Worm (Caenorhabditis elegans) whole organism, L2 larva: ENCODE data around the gene nhr-238.

Experiments used
- C34F6.9 ChIP-seq: fragments of 150-350 bp; optimal IDR thresholded peaks from 2 replicates; lab custom pipeline; 2014; ENCODE audit warnings: missing biosample characterization, missing genetic modification characterization
- F13H6.1 ChIP-seq: sonication (generic microtip); optimal IDR thresholded peaks from 2 replicates; lab custom pipeline; 2016; ENCODE audit warnings: missing genetic modification characterization, missing compliant biosample characterization
- Y55F3AM.14 ChIP-seq: fragments of 200-800 bp; sonication (Bioruptor generic); optimal IDR thresholded peaks from 2 replicates; lab custom pipeline; 2018; ENCODE audit warnings: mild to moderate bottlenecking, missing genetic modification characterization, missing compliant biosample characterization
- ZK546.5 ChIP-seq: sonication (generic microtip); optimal IDR thresholded peaks from 2 replicates; lab custom pipeline; 2017; ENCODE audit warnings: missing biosample characterization, missing genetic modification characterization
- alr-1 ChIP-seq: fragments of 150-350 bp; optimal IDR thresholded peaks from 2 replicates; lab custom pipeline; 2014; ENCODE audit warnings: missing biosample characterization, missing genetic modification characterization
- ama-1 ChIP-seq: fragments of 150-350 bp; optimal IDR thresholded peaks from 2 replicates; lab custom pipeline; 2018; ENCODE audit warnings: inconsistent platforms
- blmp-1 ChIP-seq: sonication (generic microtip); optimal IDR thresholded peaks from 2 replicates; lab custom pipeline; 2017; ENCODE audit warnings: missing genetic modification characterization, mild to moderate bottlenecking, missing compliant biosample characterization, antibody characterized with exemption, moderate library complexity; ENCODE audit not compliant: insufficient read depth
- ceh-82 ChIP-seq: fragments of 150-350 bp; optimal IDR thresholded peaks from 2 replicates; lab custom pipeline; 2014; ENCODE audit warnings: missing biosample characterization, missing genetic modification characterization
- crh-2 ChIP-seq: sonication (generic microtip); optimal IDR thresholded peaks from 2 replicates; lab custom pipeline; 2017; ENCODE audit warnings: missing biosample characterization, missing genetic modification characterization
- dmd-4 ChIP-seq: sonication (generic microtip); optimal IDR thresholded peaks from 2 replicates; lab custom pipeline; 2017; ENCODE audit warnings: missing biosample characterization, missing genetic modification characterization
- egl-27 ChIP-seq: sonication (generic microtip); optimal IDR thresholded peaks from 3 replicates; lab custom pipeline; 2017; ENCODE audit warnings: missing biosample characterization, missing genetic modification reagents, missing genetic modification characterization
- elt-1 ChIP-seq: fragments of 150-350 bp; optimal IDR thresholded peaks from 2 replicates; lab custom pipeline; 2014; ENCODE audit warnings: missing biosample characterization, missing genetic modification characterization
- elt-3 ChIP-seq: sonication (generic microtip); optimal IDR thresholded peaks from 2 replicates; lab custom pipeline; 2017; ENCODE audit warnings: missing biosample characterization, missing genetic modification characterization
- fos-1 ChIP-seq: fragments of 150-350 bp; optimal IDR thresholded peaks from 2 replicates; lab custom pipeline; 2014; ENCODE audit warnings: missing biosample characterization, missing genetic modification characterization
- gmeb-1 ChIP-seq: fragments of 150-350 bp; optimal IDR thresholded peaks from 2 replicates; lab custom pipeline; 2014; ENCODE audit warnings: missing biosample characterization, missing genetic modification characterization
- lin-39 ChIP-seq: fragments of 150-350 bp; optimal IDR thresholded peaks from 2 replicates; lab custom pipeline; 2014; ENCODE audit warnings: missing biosample characterization, missing genetic modification reagents, missing genetic modification characterization
- lsy-2 ChIP-seq, 2 experiments: fragments of 150-350 bp in 1 of 2; sonication (generic microtip) in 1 of 2; optimal IDR thresholded peaks; 2 replicates each; lab custom pipeline; 2014 to 2017; ENCODE audit warnings: missing biosample characterization in 2 of 2, missing genetic modification characterization in 2 of 2
- mab-5 ChIP-seq: fragments of 150-350 bp; optimal IDR thresholded peaks from 2 replicates; lab custom pipeline; 2014; ENCODE audit warnings: missing biosample characterization, missing genetic modification characterization
- mbf-1 ChIP-seq: sonication (generic microtip); optimal IDR thresholded peaks from 2 replicates; lab custom pipeline; 2017; ENCODE audit warnings: missing biosample characterization, missing genetic modification characterization
- nhr-10 ChIP-seq: sonication (generic microtip); optimal IDR thresholded peaks from 2 replicates; lab custom pipeline; 2017; ENCODE audit warnings: missing biosample characterization, missing genetic modification characterization
- nhr-11 ChIP-seq: fragments of 150-350 bp; optimal IDR thresholded peaks from 2 replicates; lab custom pipeline; 2014; ENCODE audit warnings: missing biosample characterization, missing genetic modification characterization
- nhr-12 ChIP-seq: fragments of 150-350 bp; optimal IDR thresholded peaks from 2 replicates; lab custom pipeline; 2014; ENCODE audit warnings: missing biosample characterization, missing genetic modification characterization
- nhr-129 ChIP-seq: fragments of 150-350 bp; optimal IDR thresholded peaks from 2 replicates; lab custom pipeline; 2014; ENCODE audit warnings: missing biosample characterization, missing genetic modification characterization
- nhr-23 ChIP-seq: fragments of 150-350 bp; optimal IDR thresholded peaks from 2 replicates; lab custom pipeline; 2014; ENCODE audit warnings: missing biosample characterization, missing genetic modification reagents, missing genetic modification characterization
- nhr-237 ChIP-seq: fragments of 150-350 bp; optimal IDR thresholded peaks from 2 replicates; lab custom pipeline; 2014; ENCODE audit warnings: missing biosample characterization, missing genetic modification characterization
- nhr-25 ChIP-seq: fragments of 150-350 bp; sonication (generic microtip); optimal IDR thresholded peaks from 3 replicates; lab custom pipeline; 2014; ENCODE audit warnings: missing biosample characterization, missing genetic modification characterization
- nhr-77 ChIP-seq: fragments of 150-350 bp; optimal IDR thresholded peaks from 2 replicates; lab custom pipeline; 2014; ENCODE audit warnings: missing biosample characterization, missing genetic modification characterization
- peb-1 ChIP-seq: fragments of 150-350 bp; optimal IDR thresholded peaks from 2 replicates; lab custom pipeline; 2014; ENCODE audit warnings: missing biosample characterization, missing genetic modification characterization
- sem-4 ChIP-seq: fragments of 150-350 bp; optimal IDR thresholded peaks from 2 replicates; lab custom pipeline; 2014; ENCODE audit warnings: missing biosample characterization, missing genetic modification reagents, missing genetic modification characterization
- sma-3 ChIP-seq: sonication (generic microtip); optimal IDR thresholded peaks from 2 replicates; lab custom pipeline; 2016; ENCODE audit warnings: missing genetic modification reagents, missing genetic modification characterization, missing compliant biosample characterization
- sma-9 ChIP-seq, 2 experiments: fragments of 150-350 bp in 1 of 2; sonication (generic microtip) in 1 of 2; optimal IDR thresholded peaks; 2 replicates each; lab custom pipeline; 2014 to 2016; ENCODE audit warnings: missing genetic modification characterization in 2 of 2, mild to moderate bottlenecking in 1 of 2, missing biosample characterization in 1 of 2, missing compliant biosample characterization in 1 of 2, missing genetic modification reagents in 1 of 2, moderate library complexity in 1 of 2
- snpc-4 ChIP-seq: fragments of 150-350 bp; optimal IDR thresholded peaks from 2 replicates; lab custom pipeline; 2014; ENCODE audit warnings: missing biosample characterization, missing genetic modification characterization
- unc-39 ChIP-seq: fragments of 150-350 bp; optimal IDR thresholded peaks from 2 replicates; lab custom pipeline; 2014; ENCODE audit warnings: missing biosample characterization, missing genetic modification characterization
- unc-55 ChIP-seq: fragments of 150-350 bp; sonication (generic microtip); optimal IDR thresholded peaks from 3 replicates; lab custom pipeline; 2014; ENCODE audit warnings: missing biosample characterization, missing genetic modification reagents, missing genetic modification characterization
- unc-62 ChIP-seq: fragments of 150-350 bp; optimal IDR thresholded peaks from 2 replicates; lab custom pipeline; 2014; ENCODE audit warnings: missing biosample characterization, missing genetic modification reagents, missing genetic modification characterization
- zag-1 ChIP-seq: fragments of 150-350 bp; optimal IDR thresholded peaks from 2 replicates; lab custom pipeline; 2014; ENCODE audit warnings: missing biosample characterization, missing genetic modification characterization
- ztf-11 ChIP-seq: sonication (generic microtip); optimal IDR thresholded peaks from 2 replicates; lab custom pipeline; 2017; ENCODE audit warnings: missing biosample characterization, missing genetic modification characterization

The nhr-238 gene

ce11 chrV:1635859-1636258 is 6.6 kb upstream of the nhr-238 start, which contains the start of gene str-222:
str-222 (plus strand) TSS chrV:1636159.
- no peak for TF ChIP-seq unc-39
- TF ChIP-seq alr-1 = no peak
- TF ChIP-seq mbf-1 (tag; lab: Kevin White, UChicago) = no peak
- TF ChIP-seq unc-55 (GFP tag; lab: Kevin White, UChicago) = no peak
- no peak for TF ChIP-seq ceh-82 (tag; lab: Kevin White, UChicago)
- TF ChIP-seq nhr-237 (tag; lab: Kevin White, UChicago) = no peak
- no peak for TF ChIP-seq unc-62 (GFP tag; lab: Kevin White, UChicago)
- TF ChIP-seq F13H6.1 (tag; lab: Kevin White, UChicago) = no peak
- no peak for TF ChIP-seq gmeb-1 (tag; lab: Kevin White, UChicago)
- TF ChIP-seq Y55F3AM.14 (GFP tag; lab: Kevin White, UChicago) = no peak
- TF ChIP-seq elt-3 (tag; lab: Kevin White, UChicago) = no peak
- no peak for TF ChIP-seq nhr-129 (tag; lab: Kevin White, UChicago)
- no peak for TF ChIP-seq ama-1 (lab: Kevin White, UChicago)
- no peak for TF ChIP-seq elt-1 (tag; lab: Kevin White, UChicago)
- TF ChIP-seq nhr-11 (tag; lab: Kevin White, UChicago) = no peak
- no peak for TF ChIP-seq sma-9 (GFP tag; optimal IDR thresholded peaks at IDR 0.05; lab: Kevin White, UChicago)
- no peak for TF ChIP-seq sma-9 (tag; optimal IDR thresholded peaks at IDR 0.05; lab: Kevin White, UChicago)
- TF ChIP-seq nhr-77 (tag; lab: Kevin White, UChicago) = no peak
- no peak for TF ChIP-seq blmp-1 (tag; lab: Kevin White, UChicago)
- TF ChIP-seq ZK546.5 (tag; lab: Kevin White, UChicago) = no peak
- TF ChIP-seq sem-4 (tag; lab: Kevin White, UChicago) = no peak
- TF ChIP-seq, all 48 proteins: peak for 0

DNA sequence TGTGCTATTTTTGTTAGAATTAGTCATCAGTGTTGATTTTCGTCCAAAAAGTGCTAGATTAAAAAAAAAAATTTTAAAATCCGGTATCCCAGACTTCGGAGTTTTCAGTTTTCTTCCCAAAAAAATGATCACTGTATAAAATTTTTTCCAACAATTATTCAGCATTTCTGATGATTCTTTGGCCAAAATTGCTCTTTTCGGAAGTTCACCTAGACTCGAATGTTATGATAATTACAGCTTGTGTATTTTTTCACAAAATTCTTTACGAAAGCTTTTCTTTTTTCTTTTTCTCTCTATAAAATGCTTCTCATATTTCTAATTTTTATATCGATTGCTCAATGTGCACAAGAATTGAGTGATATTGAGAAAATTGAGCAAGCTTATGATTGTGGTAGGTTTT is 2.5 kb upstream of the nhr-238 start, which contains the start of gene irld-17:
irld-17 (plus strand) TSS at position 301 of the 400 bp plus-strand sequence.
- TF ChIP-seq fos-1 (tag; lab: Kevin White, UChicago) (no peak), nhr-23 (tag; lab: Kevin White, UChicago) (no peak), peb-1 (tag; lab: Kevin White, UChicago) (no peak), lin-39 (tag; lab: Kevin White, UChicago) (no peak), ceh-82 (tag; lab: Kevin White, UChicago) (no peak), zag-1 (tag; lab: Kevin White, UChicago) (no peak), F13H6.1 (tag; lab: Kevin White, UChicago) (no peak), ztf-11 (tag; lab: Kevin White, UChicago) (no peak), dmd-4 (no peak), nhr-25 (no peak), egl-27 (no peak), lsy-2 (tag; optimal IDR thresholded peaks at IDR 0.05; lab: Kevin White, UChicago) (no peak), nhr-237 (tag; lab: Kevin White, UChicago) (no peak), ZK546.5 (tag; lab: Kevin White, UChicago) (no peak), sma-9 (GFP tag; optimal IDR thresholded peaks at IDR 0.05; lab: Kevin White, UChicago) (no peak), sma-9 (tag; optimal IDR thresholded peaks at IDR 0.05; lab: Kevin White, UChicago) (no peak)

- TF ChIP-seq unc-55 (GFP tag; lab: Kevin White, UChicago) = no peak
- no peak for TF ChIP-seq unc-39
- TF ChIP-seq nhr-10 = no peak
- TF ChIP-seq egl-27 = no peak
- TF ChIP-seq nhr-77 (tag; lab: Kevin White, UChicago) = no peak
- TF ChIP-seq nhr-25 = no peak
- no peak for TF ChIP-seq blmp-1 (tag; lab: Kevin White, UChicago)
- TF ChIP-seq nhr-129 (tag; lab: Kevin White, UChicago) = no peak
- TF ChIP-seq nhr-237 (tag; lab: Kevin White, UChicago) = no peak
- no peak for TF ChIP-seq ama-1 (lab: Kevin White, UChicago)
- no peak for TF ChIP-seq snpc-4 (tag; lab: Kevin White, UChicago)
- no peak for TF ChIP-seq sma-3 (GFP tag; lab: Kevin White, UChicago)
- no peak for TF ChIP-seq C34F6.9 (tag; lab: Kevin White, UChicago)
- TF ChIP-seq zag-1 (tag; lab: Kevin White, UChicago) = no peak
- no peak for TF ChIP-seq nhr-12 (tag; lab: Kevin White, UChicago)
- no peak for TF ChIP-seq crh-2 (tag; lab: Kevin White, UChicago)
- no peak for TF ChIP-seq Y55F3AM.14 (GFP tag; lab: Kevin White, UChicago)
- no peak for TF ChIP-seq nhr-11 (tag; lab: Kevin White, UChicago)
- no peak for TF ChIP-seq mab-5
These were observed 1.9 kb upstream of the nhr-238 start, which contains the start of gene Y46H3D.8 for ce11 chrV:1631148-1631547. Y46H3D.8 (minus strand) TSS chrV:1631248.
